Fruit fly (Drosophila melanogaster) whole organism, larva: Measurements from ENCODE around the gene CG32987.

ENCODE experiments used
- noc ChIP-seq: fragments of 200-800 bp; sonication (Bioruptor generic); optimal IDR thresholded peaks from 3 replicates; lab custom pipeline; 2019; ENCODE audit warnings: missing biosample characterization, mild to moderate bottlenecking, missing genetic modification characterization, moderate library complexity

CG32987 gene

dm6 chr2L:8849170-8849569 lies 14.4 kb upstream of the CG32987 start:
- no peak for TF ChIP-seq noc (tag; lab: Kevin White, UChicago)

dm6 chr2L:8851061-8851460 lies 12.6 kb upstream of the CG32987 start:
- TF ChIP-seq noc (tag; lab: Kevin White, UChicago), result no peak

- TF ChIP-seq noc (tag; lab: Kevin White, UChicago), result no peak
Measured at dm6 chr2L:8852235-8852634, 11.4 kb upstream of the CG32987 start.

dm6 chr2L:8855482-8855881 lies 8.1 kb upstream of the CG32987 start:
- no peak for TF ChIP-seq noc (tag; lab: Kevin White, UChicago)

dm6 chr2L:8857752-8858151 lies 5.9 kb upstream of the CG32987 start:
- no peak for TF ChIP-seq noc (tag; lab: Kevin White, UChicago)

dm6 chr2L:8859839-8860238 lies 3.8 kb upstream of the CG32987 start:
- TF ChIP-seq noc (tag; lab: Kevin White, UChicago), result no peak

dm6 chr2L:8860767-8861166 lies 2.8 kb upstream of the CG32987 start:
- no peak for TF ChIP-seq noc (tag; lab: Kevin White, UChicago)

dm6 chr2L:8862476-8862875 lies 1.1 kb upstream of the CG32987 start, which contains the start of gene CG32986:
TSS of gene CG32986 (plus strand) at chr2L:8862776.
- no peak for TF ChIP-seq noc (tag; lab: Kevin White, UChicago)

- TF ChIP-seq noc (tag; lab: Kevin White, UChicago), result no peak
Measured at dm6 chr2L:8864564-8864963, 953 bp downstream of the CG32987 start, which contains the start of gene CG32988. TSS of gene CG32988 (plus strand) at chr2L:8864864.

- no peak for TF ChIP-seq noc (tag; lab: Kevin White, UChicago)
Measured at dm6 chr2L:8865550-8865949, 1.9 kb downstream of the CG32987 start, which contains the start of gene CG32983. TSS of gene CG32983 (plus strand) at chr2L:8865850.

dm6 chr2L:8866467-8866866 lies 2.9 kb downstream of the CG32987 start, which contains the start of gene CG9483:
TSS of gene CG9483 (plus strand) at chr2L:8866767.
- no peak for TF ChIP-seq noc (tag; lab: Kevin White, UChicago)

dm6 chr2L:8871677-8872076 lies 8.1 kb downstream of the CG32987 start:
- no peak for TF ChIP-seq noc (tag; lab: Kevin White, UChicago)

dm6 chr2L:8875835-8876234 lies 12.2 kb downstream of the CG32987 start:
- no peak for TF ChIP-seq noc (tag; lab: Kevin White, UChicago)

dm6 chr2L:8879241-8879931 lies 15.8 kb downstream of the CG32987 start:
- TF ChIP-seq noc (tag; lab: Kevin White, UChicago), result peak; percentile 55

dm6 chr2L:8881095-8881494 lies 17.5 kb downstream of the CG32987 start:
- TF ChIP-seq noc (tag; lab: Kevin White, UChicago), result no peak

dm6 chr2L:8884102-8884501 lies 20.5 kb downstream of the CG32987 start:
- no peak for TF ChIP-seq noc (tag; lab: Kevin White, UChicago)

dm6 chr2L:8888210-8888609 lies 24.6 kb downstream of the CG32987 start:
- TF ChIP-seq noc (tag; lab: Kevin White, UChicago), result no peak
